Worm (Caenorhabditis elegans) whole organism, mixed stage, embryonic: Measurements from ENCODE around the gene F22E12.3.

Experiments used
- M03D4.4 ChIP-seq: sonication (generic microtip); optimal IDR thresholded peaks from 2 replicates; lab custom pipeline; 2017; ENCODE audit warnings: mild to moderate bottlenecking, missing genetic modification characterization, missing compliant biosample characterization
- bed-3 ChIP-seq: fragments of 200-800 bp; sonication (Bioruptor generic); optimal IDR thresholded peaks from 3 replicates; lab custom pipeline; 2018; ENCODE audit warnings: mild to moderate bottlenecking, missing genetic modification characterization, moderate library complexity, missing compliant biosample characterization
- blmp-1 ChIP-seq: fragments of 150-350 bp; optimal IDR thresholded peaks from 2 replicates; lab custom pipeline; 2014; ENCODE audit warnings: missing biosample characterization, missing genetic modification characterization
- ceh-39 ChIP-seq: fragments of 150-350 bp; optimal IDR thresholded peaks from 2 replicates; lab custom pipeline; 2014; ENCODE audit warnings: missing biosample characterization, missing genetic modification characterization
- ceh-43 ChIP-seq: fragments of 200-800 bp; sonication (Bioruptor generic); optimal IDR thresholded peaks from 2 replicates; lab custom pipeline; 2018; ENCODE audit warnings: mild to moderate bottlenecking, missing genetic modification characterization, moderate library complexity, missing compliant biosample characterization
- ceh-83 ChIP-seq: fragments of 200-800 bp; sonication (Bioruptor generic); optimal IDR thresholded peaks from 2 replicates; lab custom pipeline; 2018; ENCODE audit warnings: mild to moderate bottlenecking, missing genetic modification characterization, missing compliant biosample characterization
- ces-1 ChIP-seq: fragments of 150-350 bp; optimal IDR thresholded peaks from 2 replicates; lab custom pipeline; 2014; ENCODE audit warnings: missing biosample characterization, missing genetic modification reagents, missing genetic modification characterization
- cnd-1 ChIP-seq: fragments of 200-800 bp; sonication (Bioruptor generic); optimal IDR thresholded peaks from 2 replicates; lab custom pipeline; 2018; ENCODE audit warnings: mild to moderate bottlenecking, missing genetic modification characterization, missing compliant biosample characterization
- drap-1 ChIP-seq: fragments of 200-800 bp; sonication (Bioruptor generic); optimal IDR thresholded peaks from 3 replicates; lab custom pipeline; 2018; ENCODE audit warnings: mild to moderate bottlenecking, missing genetic modification characterization, missing compliant biosample characterization
- elt-1 ChIP-seq: sonication (generic microtip); optimal IDR thresholded peaks from 2 replicates; lab custom pipeline; 2017; ENCODE audit warnings: missing genetic modification characterization, mild to moderate bottlenecking, missing compliant biosample characterization, antibody characterized with exemption, moderate library complexity, borderline replicate concordance; ENCODE audit not compliant: insufficient read depth
- elt-3 ChIP-seq: fragments of 150-350 bp; optimal IDR thresholded peaks from 2 replicates; lab custom pipeline; 2014; ENCODE audit warnings: missing biosample characterization, missing genetic modification characterization
- flh-1 ChIP-seq: fragments of 200-800 bp; sonication (Bioruptor generic); optimal IDR thresholded peaks from 2 replicates; lab custom pipeline; 2018; ENCODE audit warnings: mild to moderate bottlenecking, missing genetic modification characterization, moderate library complexity, missing compliant biosample characterization
- ham-2 ChIP-seq: fragments of 200-800 bp; sonication (Bioruptor generic); optimal IDR thresholded peaks from 2 replicates; lab custom pipeline; 2018; ENCODE audit warnings: mild to moderate bottlenecking, missing genetic modification characterization, missing compliant biosample characterization
- hlh-1 ChIP-seq: fragments of 150-350 bp; optimal IDR thresholded peaks from 2 replicates; lab custom pipeline; 2014; ENCODE audit warnings: missing biosample characterization, missing genetic modification reagents, missing genetic modification characterization
- lin-13 ChIP-seq: fragments of 150-350 bp; optimal IDR thresholded peaks from 2 replicates; lab custom pipeline; 2014; ENCODE audit warnings: missing biosample characterization, missing genetic modification characterization
- lin-32 ChIP-seq: fragments of 200-800 bp; sonication (Bioruptor generic); optimal IDR thresholded peaks from 2 replicates; lab custom pipeline; 2018; ENCODE audit warnings: mild to moderate bottlenecking, missing genetic modification characterization, missing compliant biosample characterization
- lsy-2 ChIP-seq: fragments of 150-350 bp; optimal IDR thresholded peaks from 2 replicates; lab custom pipeline; 2014; ENCODE audit warnings: missing biosample characterization, missing genetic modification characterization
- mab-5 ChIP-seq: fragments of 150-350 bp; optimal IDR thresholded peaks from 2 replicates; lab custom pipeline; 2014; ENCODE audit warnings: missing biosample characterization, missing genetic modification characterization
- mep-1 ChIP-seq: fragments of 150-350 bp; optimal IDR thresholded peaks from 2 replicates; lab custom pipeline; 2017; ENCODE audit warnings: missing biosample characterization, missing genetic modification reagents, missing genetic modification characterization, inconsistent platforms
- mls-2 ChIP-seq: sonication (generic microtip); optimal IDR thresholded peaks from 2 replicates; lab custom pipeline; 2016; ENCODE audit warnings: mild to moderate bottlenecking, missing genetic modification characterization, moderate library complexity, missing compliant biosample characterization
- nhr-12 ChIP-seq: fragments of 150-350 bp; optimal IDR thresholded peaks from 2 replicates; lab custom pipeline; 2014; ENCODE audit warnings: missing biosample characterization, missing genetic modification characterization
- nhr-2 ChIP-seq: fragments of 150-350 bp; optimal IDR thresholded peaks from 2 replicates; lab custom pipeline; 2014; ENCODE audit warnings: missing biosample characterization, missing genetic modification characterization
- nhr-237 ChIP-seq: fragments of 150-350 bp; optimal IDR thresholded peaks from 2 replicates; lab custom pipeline; 2014; ENCODE audit warnings: missing biosample characterization, missing genetic modification characterization
- nhr-28 ChIP-seq: fragments of 150-350 bp; optimal IDR thresholded peaks from 2 replicates; lab custom pipeline; 2014; ENCODE audit warnings: missing biosample characterization, missing genetic modification characterization
- pha-4 ChIP-seq: fragments of 150-350 bp; optimal IDR thresholded peaks from 2 replicates; lab custom pipeline; 2018; ENCODE audit warnings: missing biosample characterization, missing genetic modification reagents, missing genetic modification characterization
- snpc-4 ChIP-seq: fragments of 150-350 bp; optimal IDR thresholded peaks from 2 replicates; lab custom pipeline; 2014; ENCODE audit warnings: missing biosample characterization, missing genetic modification characterization
- sptf-1 ChIP-seq: sonication (generic microtip); optimal IDR thresholded peaks from 2 replicates; lab custom pipeline; 2017; ENCODE audit warnings: mild to moderate bottlenecking, missing genetic modification characterization, moderate library complexity, missing compliant biosample characterization
- tbx-8 ChIP-seq: fragments of 200-800 bp; sonication (Bioruptor generic); optimal IDR thresholded peaks from 2 replicates; lab custom pipeline; 2018; ENCODE audit warnings: mild to moderate bottlenecking, missing genetic modification characterization, moderate library complexity, missing compliant biosample characterization
- unc-120 ChIP-seq: sonication (generic microtip); optimal IDR thresholded peaks from 2 replicates; lab custom pipeline; 2017; ENCODE audit warnings: missing genetic modification characterization, missing compliant biosample characterization; ENCODE audit not compliant: poor library complexity, severe bottlenecking
- unc-39 ChIP-seq: fragments of 150-350 bp; optimal IDR thresholded peaks from 2 replicates; lab custom pipeline; 2014; ENCODE audit warnings: missing biosample characterization, missing genetic modification characterization
- unc-62 ChIP-seq: fragments of 150-350 bp; optimal IDR thresholded peaks from 2 replicates; lab custom pipeline; 2014; ENCODE audit warnings: missing biosample characterization, missing genetic modification reagents, missing genetic modification characterization
- zip-8 ChIP-seq: fragments of 150-350 bp; optimal IDR thresholded peaks from 2 replicates; lab custom pipeline; 2014; ENCODE audit warnings: missing biosample characterization, missing genetic modification characterization
- ztf-11 ChIP-seq: fragments of 150-350 bp; optimal IDR thresholded peaks from 2 replicates; lab custom pipeline; 2014; ENCODE audit warnings: missing biosample characterization, missing genetic modification characterization

Gene F22E12.3

DNA sequence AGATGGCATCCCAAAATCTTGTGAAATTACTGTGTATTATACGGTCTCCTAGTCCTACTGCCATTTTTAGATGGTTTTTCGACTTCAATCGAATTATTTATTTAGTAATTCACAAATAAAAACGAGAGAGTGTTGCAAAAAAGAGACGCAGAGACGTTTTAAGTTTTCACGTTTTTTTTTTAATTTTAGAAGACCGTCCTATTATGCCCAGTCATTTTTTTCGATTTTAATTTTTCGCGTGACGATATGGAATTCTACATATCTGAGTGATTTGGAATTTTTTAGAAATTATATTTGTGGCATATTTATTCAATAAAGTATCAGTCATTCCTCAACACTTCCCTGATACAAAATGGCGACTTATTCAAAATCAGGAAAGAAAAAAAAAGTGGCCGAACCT is 33.6 kb upstream of the F22E12.3 start, which contains the start of gene C35A5.4:
C35A5.4 (plus strand) TSS at position 301 of the 400 bp plus-strand sequence.
- no peak for TF ChIP-seq drap-1
- no peak for TF ChIP-seq mep-1
- TF ChIP-seq ham-2, result no peak
- TF ChIP-seq bed-3 (GFP tag; lab: Kevin White, UChicago), result no peak
- TF ChIP-seq, all 35 proteins: peak for 0

DNA sequence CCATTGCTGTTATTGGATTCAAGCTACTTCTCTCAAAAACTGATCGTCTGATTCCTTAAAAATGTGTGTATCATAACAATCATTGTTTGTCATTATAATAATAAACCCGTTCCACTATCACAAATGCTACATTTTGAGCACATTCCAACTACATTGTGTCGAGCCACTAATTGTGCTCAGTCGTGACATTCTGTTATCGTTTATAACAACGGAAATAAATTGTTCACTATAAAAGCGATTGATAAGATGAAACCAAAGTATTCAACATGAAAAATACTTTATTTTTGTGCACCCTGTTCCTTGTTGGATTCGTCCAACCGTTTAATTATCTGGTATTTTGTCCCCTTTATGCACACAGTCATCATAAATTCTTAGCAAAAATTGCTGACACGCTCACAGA is 30.0 kb upstream of the F22E12.3 start, which contains the start of gene ugt-33:
ugt-33 (plus strand) TSS at position 260 of the 400 bp plus-strand sequence.
- TF ChIP-seq mls-2 (tag; lab: Kevin White, UChicago) (no peak), nhr-237 (no peak), ztf-11 (tag; lab: Kevin White, UChicago) (no peak), ces-1 (no peak), sptf-1 (tag; lab: Kevin White, UChicago) (no peak), lin-32 (GFP tag; lab: Kevin White, UChicago) (no peak), lsy-2 (tag; lab: Kevin White, UChicago) (no peak), ham-2 (no peak), M03D4.4 (tag; lab: Kevin White, UChicago) (no peak), ceh-39 (tag; lab: Kevin White, UChicago) (no peak), blmp-1 (tag; lab: Kevin White, UChicago) (no peak), pha-4 (tag; lab: Kevin White, UChicago) (no peak), nhr-28 (tag; lab: Kevin White, UChicago) (no peak), mab-5 (tag; lab: Kevin White, UChicago) (no peak), lin-13 (tag; lab: Kevin White, UChicago) (no peak), unc-39 (no peak), mep-1 (no peak), drap-1 (no peak), bed-3 (GFP tag; lab: Kevin White, UChicago) (no peak)

DNA sequence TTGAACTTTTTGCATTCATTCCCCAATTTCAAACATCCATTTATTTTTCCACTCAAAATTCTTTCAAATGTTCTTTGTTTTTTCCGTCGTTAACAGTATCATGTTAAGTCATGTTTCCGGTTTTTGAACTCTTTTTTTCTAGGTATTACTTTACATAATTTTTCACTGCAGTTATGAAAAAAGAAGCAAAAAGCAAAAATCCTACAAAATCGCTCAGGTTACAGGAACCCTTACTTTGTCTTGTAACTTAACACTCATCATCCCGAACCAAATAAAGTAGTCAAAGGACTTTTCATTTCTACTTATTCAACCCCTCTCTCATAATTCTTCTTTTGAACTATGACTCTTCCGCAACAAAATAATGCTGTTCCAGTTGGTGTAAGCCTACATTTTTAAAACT is 28.3 kb upstream of the F22E12.3 start, which contains the start of gene aqp-5:
aqp-5 (plus strand) TSS at position 301 of the 400 bp plus-strand sequence.
- no peak for TF ChIP-seq elt-3
- no peak for TF ChIP-seq unc-39
- no peak for TF ChIP-seq unc-120
- TF ChIP-seq drap-1, result no peak
- TF ChIP-seq nhr-12, result no peak
- TF ChIP-seq snpc-4 (tag; lab: Kevin White, UChicago), result no peak

DNA sequence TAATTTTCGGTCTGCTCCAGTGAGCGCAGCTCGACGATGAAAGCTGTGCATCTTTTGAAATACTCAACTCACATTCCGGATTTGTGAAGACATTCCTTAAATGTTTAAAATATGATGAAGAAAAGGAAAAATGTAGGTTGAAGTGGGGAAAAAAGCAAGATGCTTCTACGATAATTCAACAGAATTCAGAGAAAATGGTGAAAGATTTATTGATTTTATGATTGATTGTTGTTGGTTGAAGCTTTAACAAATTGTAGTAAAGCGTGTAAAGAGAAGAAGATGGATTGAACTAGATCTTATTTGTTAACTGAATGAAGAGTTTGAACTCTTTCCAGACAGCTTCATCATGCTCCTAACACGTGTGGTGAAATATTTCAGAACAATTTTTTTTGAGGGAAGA is 26.8 kb upstream of the F22E12.3 start, which contains the start of gene ncx-5:
ncx-5 (minus strand) TSS at position 101 of the 400 bp plus-strand sequence.
- TF ChIP-seq unc-120 (no peak), ztf-11 (tag; lab: Kevin White, UChicago) (no peak), mls-2 (tag; lab: Kevin White, UChicago) (no peak), snpc-4 (tag; lab: Kevin White, UChicago) (no peak), hlh-1 (tag; lab: Kevin White, UChicago) (no peak), ceh-83 (GFP tag; lab: Kevin White, UChicago) (no peak), tbx-8 (no peak), unc-62 (GFP tag; lab: Kevin White, UChicago) (no peak), elt-1 (tag; lab: Kevin White, UChicago) (no peak), ceh-43 (GFP tag; lab: Kevin White, UChicago) (no peak), drap-1 (no peak), sptf-1 (tag; lab: Kevin White, UChicago) (no peak), elt-3 (no peak), pha-4 (tag; lab: Kevin White, UChicago) (no peak), nhr-2 (tag; lab: Kevin White, UChicago) (no peak), zip-8 (tag; lab: Kevin White, UChicago) (no peak), lsy-2 (tag; lab: Kevin White, UChicago) (no peak), M03D4.4 (tag; lab: Kevin White, UChicago) (no peak)

DNA sequence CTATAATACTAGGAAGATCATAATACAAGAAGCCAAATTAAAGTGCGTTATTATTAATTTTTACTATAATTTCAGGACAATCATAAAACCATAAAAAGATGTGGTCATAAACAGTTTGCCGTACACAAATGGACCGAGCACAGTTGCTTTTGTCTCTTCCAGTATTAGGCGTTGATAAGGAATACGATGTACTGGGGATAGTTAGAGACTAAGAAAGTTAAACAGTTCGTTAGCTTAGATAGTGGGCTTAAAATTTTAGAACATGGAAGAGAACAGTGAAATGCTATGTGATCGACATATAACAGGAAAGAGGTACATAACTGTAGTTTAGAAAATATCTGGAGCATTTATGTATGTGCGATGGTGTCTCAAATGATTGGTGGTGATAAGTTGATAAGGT is 22.2 kb upstream of the F22E12.3 start:
- TF ChIP-seq cnd-1 (tag; lab: Kevin White, UChicago) (no peak), lin-13 (tag; lab: Kevin White, UChicago) (no peak), lin-32 (GFP tag; lab: Kevin White, UChicago) (no peak), ceh-83 (GFP tag; lab: Kevin White, UChicago) (no peak), mls-2 (tag; lab: Kevin White, UChicago) (no peak), elt-1 (tag; lab: Kevin White, UChicago) (no peak), lsy-2 (tag; lab: Kevin White, UChicago) (no peak), elt-3 (no peak), flh-1 (GFP tag; lab: Kevin White, UChicago) (no peak), ham-2 (no peak)
